Fruit fly (Drosophila melanogaster) whole organism, prepupa: ENCODE measurements around the gene CG42729.

Source experiments
- CG10631 ChIP-seq: fragments of 200-800 bp; sonication (Bioruptor generic); optimal IDR thresholded peaks from 2 replicates; lab custom pipeline; 2016; ENCODE audit warnings: missing biosample characterization, missing genetic modification characterization
- CG6808 ChIP-seq: fragments of 200-800 bp; sonication (Bioruptor generic); optimal IDR thresholded peaks from 3 replicates; lab custom pipeline; 2017; ENCODE audit warnings: missing biosample characterization, missing genetic modification characterization, mild to moderate bottlenecking, moderate library complexity, missing genetic modification reagents
- Eip78C ChIP-seq: fragments of 200-800 bp; sonication (Bioruptor generic); peaks from one replicate; lab custom pipeline; 2016; ENCODE audit warnings: missing biosample characterization, missing genetic modification characterization
- esn ChIP-seq: fragments of 200-800 bp; sonication (Bioruptor generic); optimal IDR thresholded peaks from 2 replicates; lab custom pipeline; 2016; ENCODE audit warnings: missing biosample characterization, mild to moderate bottlenecking, missing genetic modification characterization, moderate library complexity

dm6 chr3L:15563058-15563850, 35.9 kb upstream of the CG42729 start, which contains the start of the genes CG7739 and SCCRO:
- peak; percentile 65 for TF ChIP-seq Eip78C (GFP tag; lab: Kevin White, UChicago)
- no peak for TF ChIP-seq CG6808 (GFP tag; lab: Kevin White, UChicago)
- TF ChIP-seq esn (GFP tag; lab: Kevin White, UChicago), result peak; percentile 53
- TF ChIP-seq CG10631 (GFP tag; lab: Kevin White, UChicago), result peak; percentile 43
